Worm (Caenorhabditis elegans) whole organism, L1 larva: ENCODE measurements around the gene F32D8.4.

ENCODE experiments used
- alr-1 ChIP-seq: fragments of 200-800 bp; sonication (Bioruptor generic); optimal IDR thresholded peaks from 2 replicates; lab custom pipeline; 2018; ENCODE audit warnings: borderline replicate concordance, mild to moderate bottlenecking, missing genetic modification characterization, missing compliant biosample characterization
- aly-2 ChIP-seq: fragments of 150-350 bp; optimal IDR thresholded peaks from 2 replicates; lab custom pipeline; 2014; ENCODE audit warnings: missing biosample characterization, missing genetic modification characterization
- ama-1 ChIP-seq: fragments of 150-350 bp; optimal IDR thresholded peaks from 2 replicates; lab custom pipeline; 2014
- blmp-1 ChIP-seq: fragments of 150-350 bp; optimal IDR thresholded peaks from 2 replicates; lab custom pipeline; 2014; ENCODE audit warnings: missing biosample characterization, missing genetic modification characterization
- ceh-63 ChIP-seq: fragments of 200-800 bp; sonication (Bioruptor generic); optimal IDR thresholded peaks from 2 replicates; lab custom pipeline; 2018; ENCODE audit warnings: mild to moderate bottlenecking, missing genetic modification characterization, missing compliant biosample characterization
- ceh-8 ChIP-seq: fragments of 200-800 bp; sonication (Bioruptor generic); optimal IDR thresholded peaks from 2 replicates; lab custom pipeline; 2018; ENCODE audit warnings: mild to moderate bottlenecking, missing genetic modification characterization, moderate library complexity, missing compliant biosample characterization
- dpl-1 ChIP-seq, 3 experiments: fragments of 150-350 bp in 2 of 3; sonication (generic microtip) in 1 of 3; optimal IDR thresholded peaks; 2 replicates each; lab custom pipeline; 2014 to 2017; ENCODE audit warnings: missing biosample characterization in 3 of 3, missing genetic modification characterization in 3 of 3, missing genetic modification reagents in 3 of 3
- dsc-1 ChIP-seq: sonication (generic microtip); optimal IDR thresholded peaks from 2 replicates; lab custom pipeline; 2016; ENCODE audit warnings: mild to moderate bottlenecking, missing genetic modification characterization, missing compliant biosample characterization
- efl-1 ChIP-seq, 4 experiments: fragments of 150-350 bp; optimal IDR thresholded peaks in 3 of 4; peaks in 1 of 4; 1 replicate in 1 of 4; 2 replicates in 3 of 4; lab custom pipeline; 2014; ENCODE audit warnings: missing biosample characterization in 2 of 4, missing genetic modification characterization in 2 of 4, missing genetic modification reagents in 2 of 4
- egl-13 ChIP-seq: sonication (generic microtip); optimal IDR thresholded peaks from 2 replicates; lab custom pipeline; 2016; ENCODE audit warnings: missing genotype, missing genetic modification reagents, missing genetic modification characterization, missing compliant biosample characterization
- elt-3 ChIP-seq, 6 experiments: fragments of 150-350 bp in 1 of 6; sonication (generic microtip); optimal IDR thresholded peaks; 2 replicates each; lab custom pipeline; 2017 to 2018; ENCODE audit warnings: missing biosample characterization in 6 of 6, missing genetic modification characterization in 6 of 6, inconsistent platforms in 1 of 6
- fkh-8 ChIP-seq: sonication (generic microtip); optimal IDR thresholded peaks from 2 replicates; lab custom pipeline; 2016; ENCODE audit warnings: mild to moderate bottlenecking, missing genetic modification characterization, missing compliant biosample characterization
- fos-1 ChIP-seq: fragments of 150-350 bp; optimal IDR thresholded peaks from 2 replicates; lab custom pipeline; 2014; ENCODE audit warnings: missing biosample characterization, missing genetic modification characterization
- grh-1 ChIP-seq: fragments of 200-800 bp; sonication (Bioruptor generic); IDR thresholded peaks from 2 replicates; pipeline ENCODE4 v1.3.6; 2022; ENCODE audit warnings: missing genetic modification reagents, missing genetic modification characterization, missing compliant biosample characterization
- hlh-17 ChIP-seq: fragments of 200-800 bp; sonication (Bioruptor generic); optimal IDR thresholded peaks from 2 replicates; lab custom pipeline; 2018; ENCODE audit warnings: missing genetic modification characterization, mild to moderate bottlenecking, missing compliant biosample characterization, moderate library complexity, borderline replicate concordance
- hpl-2 ChIP-seq: fragments of 150-350 bp; optimal IDR thresholded peaks from 2 replicates; lab custom pipeline; 2014; ENCODE audit warnings: missing biosample characterization, missing genetic modification reagents, missing genetic modification characterization
- isw-1 ChIP-seq: fragments of 200-800 bp; sonication (Bioruptor generic); IDR thresholded peaks from 2 replicates; pipeline ENCODE4 v1.3.6; 2022; ENCODE audit warnings: missing genetic modification characterization, missing compliant biosample characterization
- jun-1 ChIP-seq: fragments of 150-350 bp; optimal IDR thresholded peaks from 2 replicates; lab custom pipeline; 2014; ENCODE audit warnings: missing biosample characterization, missing genetic modification reagents, missing genetic modification characterization
- lin-14 ChIP-seq: fragments of 200-800 bp; sonication (Bioruptor generic); optimal IDR thresholded peaks from 2 replicates; lab custom pipeline; 2018; ENCODE audit warnings: mild to moderate bottlenecking, missing genetic modification characterization, moderate library complexity, missing compliant biosample characterization
- lin-15B ChIP-seq: fragments of 150-350 bp; sonication (generic microtip); optimal IDR thresholded peaks from 3 replicates; lab custom pipeline; 2014; ENCODE audit warnings: missing biosample characterization, missing genetic modification characterization
- lin-35 ChIP-seq, 2 experiments: fragments of 150-350 bp; optimal IDR thresholded peaks; 2 replicates each; lab custom pipeline; 2014; ENCODE audit warnings: missing biosample characterization in 2 of 2, missing genetic modification characterization in 2 of 2, missing genetic modification reagents in 2 of 2
- lir-3 ChIP-seq: sonication (generic microtip); optimal IDR thresholded peaks from 2 replicates; lab custom pipeline; 2016; ENCODE audit warnings: mild to moderate bottlenecking, missing genetic modification characterization, moderate library complexity, missing compliant biosample characterization; ENCODE audit not compliant: poor library complexity
- lsy-2 ChIP-seq, 2 experiments: fragments of 150-350 bp; optimal IDR thresholded peaks; 2 replicates each; lab custom pipeline; 2014; ENCODE audit warnings: missing biosample characterization in 2 of 2, missing genetic modification characterization in 2 of 2
- mab-9 ChIP-seq: fragments of 200-800 bp; sonication (Bioruptor generic); IDR thresholded peaks from 2 replicates; pipeline ENCODE4 v1.3.6; 2022; ENCODE audit warnings: missing genetic modification reagents, missing genetic modification characterization, missing compliant biosample characterization
- mef-2 ChIP-seq: fragments of 150-350 bp; optimal IDR thresholded peaks from 2 replicates; lab custom pipeline; 2014; ENCODE audit warnings: missing biosample characterization, missing genetic modification characterization
- mep-1 ChIP-seq: fragments of 150-350 bp; optimal IDR thresholded peaks from 2 replicates; lab custom pipeline; 2014; ENCODE audit warnings: missing biosample characterization, missing genetic modification characterization
- nhr-19 ChIP-seq: fragments of 200-800 bp; sonication (Bioruptor generic); conservative IDR thresholded peaks from 2 replicates; pipeline ENCODE4 v1.3.6; 2022; ENCODE audit warnings: missing genetic modification characterization, missing compliant biosample characterization
- nhr-20 ChIP-seq: sonication (generic microtip); optimal IDR thresholded peaks from 2 replicates; lab custom pipeline; 2016; ENCODE audit warnings: mild to moderate bottlenecking, missing genetic modification characterization, missing compliant biosample characterization
- nhr-47 ChIP-seq: sonication (generic microtip); optimal IDR thresholded peaks from 2 replicates; lab custom pipeline; 2016; ENCODE audit warnings: mild to moderate bottlenecking, missing genetic modification characterization, moderate library complexity, missing compliant biosample characterization
- nhr-71 ChIP-seq: sonication (generic microtip); optimal IDR thresholded peaks from 2 replicates; lab custom pipeline; 2016; ENCODE audit warnings: mild to moderate bottlenecking, missing genetic modification characterization, moderate library complexity, missing compliant biosample characterization
- nhr-76 ChIP-seq: sonication (generic microtip); optimal IDR thresholded peaks from 2 replicates; lab custom pipeline; 2017; ENCODE audit warnings: missing biosample characterization, missing genetic modification characterization
- nhr-77 ChIP-seq: fragments of 150-350 bp; optimal IDR thresholded peaks from 2 replicates; lab custom pipeline; 2014; ENCODE audit warnings: missing biosample characterization, missing genetic modification characterization
- nhr-85 ChIP-seq: sonication (generic microtip); peaks from one replicate; lab custom pipeline; 2016; ENCODE audit warnings: missing genetic modification characterization, inconsistent platforms, missing compliant biosample characterization
- nhr-90 ChIP-seq: sonication (generic microtip); optimal IDR thresholded peaks from 2 replicates; lab custom pipeline; 2016; ENCODE audit warnings: mild to moderate bottlenecking, missing genetic modification characterization, missing compliant biosample characterization; ENCODE audit not compliant: poor library complexity
- pag-3 ChIP-seq: sonication (generic microtip); optimal IDR thresholded peaks from 2 replicates; lab custom pipeline; 2017; ENCODE audit warnings: missing genetic modification characterization, mild to moderate bottlenecking, missing compliant biosample characterization, antibody characterized with exemption, borderline replicate concordance; ENCODE audit not compliant: insufficient read depth
- pax-3 ChIP-seq: fragments of 200-800 bp; sonication (Bioruptor generic); optimal IDR thresholded peaks from 2 replicates; lab custom pipeline; 2018; ENCODE audit warnings: mild to moderate bottlenecking, missing genetic modification characterization, moderate library complexity, missing compliant biosample characterization
- pqm-1 ChIP-seq: sonication (generic microtip); optimal IDR thresholded peaks from 3 replicates; lab custom pipeline; 2017; ENCODE audit warnings: missing biosample characterization, missing genetic modification characterization
- snpc-4 ChIP-seq: fragments of 150-350 bp; optimal IDR thresholded peaks from 2 replicates; lab custom pipeline; 2014; ENCODE audit warnings: missing biosample characterization, missing genetic modification characterization
- snu-23 ChIP-seq: sonication (generic microtip); optimal IDR thresholded peaks from 2 replicates; lab custom pipeline; 2016; ENCODE audit warnings: missing genetic modification characterization, missing compliant biosample characterization
- sptf-1 ChIP-seq: fragments of 150-350 bp; optimal IDR thresholded peaks from 2 replicates; lab custom pipeline; 2014; ENCODE audit warnings: missing biosample characterization, missing genetic modification characterization
- swsn-7 ChIP-seq: sonication (generic microtip); optimal IDR thresholded peaks from 2 replicates; lab custom pipeline; 2016; ENCODE audit warnings: missing genetic modification characterization, missing compliant biosample characterization
- tbx-2 ChIP-seq: sonication (generic microtip); optimal IDR thresholded peaks from 2 replicates; lab custom pipeline; 2016; ENCODE audit warnings: missing genetic modification characterization, missing compliant biosample characterization
- unc-130 ChIP-seq: fragments of 150-350 bp; optimal IDR thresholded peaks from 2 replicates; lab custom pipeline; 2017; ENCODE audit warnings: missing biosample characterization, missing genetic modification characterization, inconsistent platforms
- unc-62 ChIP-seq: fragments of 150-350 bp; optimal IDR thresholded peaks from 2 replicates; lab custom pipeline; 2014; ENCODE audit warnings: missing biosample characterization, missing genetic modification reagents, missing genetic modification characterization
- unc-86 ChIP-seq: sonication (generic microtip); optimal IDR thresholded peaks from 2 replicates; lab custom pipeline; 2016; ENCODE audit warnings: missing genetic modification characterization, missing compliant biosample characterization
- unc-98 ChIP-seq: fragments of 200-800 bp; sonication (Bioruptor generic); IDR thresholded peaks from 2 replicates; pipeline ENCODE4 v1.3.6; 2022; ENCODE audit warnings: missing genetic modification characterization, missing compliant biosample characterization
- xbp-1 ChIP-seq: sonication (generic microtip); optimal IDR thresholded peaks from 2 replicates; lab custom pipeline; 2016; ENCODE audit warnings: missing genetic modification characterization, missing compliant biosample characterization
- zag-1 ChIP-seq: fragments of 150-350 bp; optimal IDR thresholded peaks from 2 replicates; lab custom pipeline; 2014; ENCODE audit warnings: missing biosample characterization, missing genetic modification characterization
- ztf-4 ChIP-seq: fragments of 150-350 bp; optimal IDR thresholded peaks from 2 replicates; lab custom pipeline; 2014; ENCODE audit warnings: missing biosample characterization, missing genetic modification characterization

The F32D8.4 gene

DNA sequence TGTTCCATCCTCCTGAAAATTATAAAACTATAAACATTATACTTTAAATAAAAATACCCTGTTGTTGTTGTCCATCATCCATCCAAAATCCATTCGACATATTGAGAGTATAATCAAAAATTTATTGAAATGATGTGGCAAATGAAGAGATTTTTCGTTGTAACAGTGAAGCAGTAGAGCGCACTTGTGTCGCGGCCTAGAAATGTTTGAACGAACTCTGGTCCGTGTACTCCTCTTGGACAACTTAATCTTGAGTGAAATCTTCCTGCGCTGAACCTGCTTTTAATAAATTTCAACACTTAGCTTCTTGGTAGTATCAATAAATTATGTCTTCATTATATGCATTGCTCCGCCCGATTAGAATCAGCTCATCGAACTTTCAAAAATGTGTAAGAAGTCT, 1.2 kb upstream of the F32D8.4 start, which contains the start of the genes F32D8.14 and F32D8.5 (continued):
- TF ChIP-seq mef-2 (tag; lab: Kevin White, UChicago) (no peak), pqm-1 (tag; lab: Kevin White, UChicago) (no peak), nhr-85 (tag; lab: Kevin White, UChicago) (peak; percentile 93), ceh-63 (GFP tag; lab: Kevin White, UChicago) (no peak), isw-1 (GFP tag; lab: Robert Waterston, UW) (peak; percentile 61), ama-1 (no peak), nhr-76 (tag; lab: Kevin White, UChicago) (no peak), jun-1 (tag; lab: Kevin White, UChicago) (peak; percentile 56), nhr-47 (tag; lab: Kevin White, UChicago) (peak; percentile 89), blmp-1 (tag; lab: Kevin White, UChicago) (peak; percentile 68), lin-15B (tag; lab: Kevin White, UChicago) (peak; percentile 84), nhr-77 (tag; lab: Kevin White, UChicago) (peak; percentile 67), dpl-1 (GFP tag; optimal IDR thresholded peaks at IDR 0.05; lab: Kevin White, UChicago) (peak; percentile 64 to 83 (median 77)), pag-3 (tag; lab: Kevin White, UChicago) (no peak), aly-2 (tag; lab: Kevin White, UChicago) (peak; percentile 4), alr-1 (tag; lab: Kevin White, UChicago) (no peak), unc-62 (GFP tag; lab: Kevin White, UChicago) (no peak), mep-1 (tag; lab: Kevin White, UChicago) (peak; percentile 89), sptf-1 (no peak), xbp-1 (tag; lab: Kevin White, UChicago) (peak; percentile 88), elt-3 (tag; optimal IDR thresholded peaks at IDR 0.05; lab: Kevin White, UChicago) (peak in 1 of 6 experiments; percentile 77), fos-1 (tag; lab: Kevin White, UChicago) (peak; percentile 42), dsc-1 (peak; percentile 90), swsn-7 (tag; lab: Kevin White, UChicago) (peak; percentile 91), efl-1 (optimal IDR thresholded peaks at IDR 0.05; lab: Kevin White, UChicago) (peak; percentile 83 to 87), efl-1 (GFP tag; optimal IDR thresholded peaks at IDR 0.05 in 1 of 2; lab: Kevin White, UChicago) (peak; percentile 82 to 98), unc-98 (peak; percentile 33; the same call in 1 of the 2 replicates), hlh-17 (GFP tag; lab: Kevin White, UChicago) (no peak), ztf-4 (tag; lab: Kevin White, UChicago) (peak; percentile 82), unc-86 (tag; lab: Kevin White, UChicago) (peak; percentile 84), lin-14 (GFP tag; lab: Kevin White, UChicago) (peak; percentile 93), nhr-20 (tag; lab: Kevin White, UChicago) (peak; percentile 91)

DNA sequence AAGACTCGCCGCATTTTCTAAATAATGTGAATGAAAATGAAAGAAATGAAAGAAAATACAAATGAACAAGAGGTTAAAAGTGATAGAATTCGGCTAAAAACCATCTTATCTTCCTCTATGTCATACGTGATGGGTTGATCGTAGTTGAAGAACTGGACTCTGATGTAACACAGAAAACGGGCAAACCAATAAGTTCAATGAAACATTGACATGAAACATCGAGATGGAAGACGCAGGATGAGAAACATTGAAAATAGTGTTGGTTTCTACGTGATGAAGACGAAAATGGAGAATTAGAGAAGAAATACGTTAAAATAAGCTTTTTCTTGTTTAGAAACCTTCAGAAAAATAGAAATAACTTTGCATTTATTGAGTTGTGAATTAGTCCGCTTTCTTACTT, 2.4 kb downstream of the F32D8.4 start, which contains the start of gene F32D8.12:
Gene F32D8.12, minus strand, starts transcription at position 48 of the 400 bp plus-strand sequence.
- TF ChIP-seq nhr-90 (tag; lab: Kevin White, UChicago) (peak; percentile 41), egl-13 (tag; lab: Kevin White, UChicago) (no peak), unc-86 (tag; lab: Kevin White, UChicago) (no peak), elt-3 (tag; optimal IDR thresholded peaks at IDR 0.05; lab: Kevin White, UChicago) (peak in 2 of 6 experiments; percentile 41 to 62), snu-23 (peak; percentile 84), nhr-77 (tag; lab: Kevin White, UChicago) (no peak), pag-3 (tag; lab: Kevin White, UChicago) (no peak), mab-9 (GFP tag; lab: Robert Waterston, UW) (no peak), ama-1 (peak; percentile 44), ceh-8 (GFP tag; lab: Kevin White, UChicago) (no peak), pax-3 (tag; lab: Kevin White, UChicago) (no peak), nhr-71 (tag; lab: Kevin White, UChicago) (peak; percentile 86), lir-3 (tag; lab: Kevin White, UChicago) (peak; percentile 18), lsy-2 (tag; optimal IDR thresholded peaks at IDR 0.05; lab: Kevin White, UChicago) (peak; percentile 33 to 45), fos-1 (tag; lab: Kevin White, UChicago) (no peak), zag-1 (tag; lab: Kevin White, UChicago) (no peak), xbp-1 (tag; lab: Kevin White, UChicago) (no peak), fkh-8 (tag; lab: Kevin White, UChicago) (no peak), nhr-19 (GFP tag; lab: Robert Waterston, UW) (peak; percentile 74), mef-2 (tag; lab: Kevin White, UChicago) (no peak), sptf-1 (no peak), lin-35 (GFP tag; optimal IDR thresholded peaks at IDR 0.05; lab: Kevin White, UChicago) (peak; percentile 23 to 59), tbx-2 (tag; lab: Kevin White, UChicago) (no peak), hpl-2 (no peak), snpc-4 (no peak), unc-130 (peak; percentile 57), grh-1 (GFP tag; lab: Robert Waterston, UW) (no peak)
